Fruit fly (Drosophila melanogaster): ENCODE data around the gene CG5388.

Gene CG5388

DNA sequence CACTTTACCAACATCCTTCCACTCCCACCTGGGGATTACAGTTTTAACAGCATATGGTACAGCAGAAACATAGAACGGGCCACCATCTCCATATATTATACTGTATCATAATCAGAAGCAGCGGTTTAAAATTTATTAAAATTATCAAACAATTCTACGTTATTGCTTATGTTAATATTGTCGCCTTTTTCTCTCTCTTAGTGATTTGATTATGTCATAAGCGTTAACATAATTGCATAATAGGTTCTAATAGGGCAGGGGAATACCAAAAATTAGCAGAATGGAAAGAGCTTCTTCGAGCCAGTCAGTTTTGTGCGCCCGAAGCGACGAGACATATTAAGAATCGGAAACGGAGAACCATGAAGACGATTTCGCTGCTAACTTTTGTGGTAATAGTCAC lies 8.4 kb downstream of the CG5388 start, which contains the start of gene CG13862:
Gene CG13862 (plus strand): TSS at position 301 of the 400 bp plus-strand sequence.
- no peak for TF ChIP-seq CG16779 (tag; optimal IDR thresholded peaks at IDR 0.05)
- TF ChIP-seq CG6163 (GFP tag; IDR thresholded peaks at IDR 0.05), result no peak
- TF ChIP-seq Eip75B (GFP tag; optimal IDR thresholded peaks at IDR 0.05), result no peak
- no peak for TF ChIP-seq CG9139 (GFP tag; optimal IDR thresholded peaks at IDR 0.05)
- TF ChIP-seq Met (GFP tag; optimal IDR thresholded peaks at IDR 0.05), result no peak
- no peak for TF ChIP-seq CG3032 (tag; optimal IDR thresholded peaks at IDR 0.05)
- TF ChIP-seq CG11762 (GFP tag; optimal IDR thresholded peaks at IDR 0.05; ENCODE audit: insufficient read depth), result no peak
- no peak for TF ChIP-seq CG34406 (GFP tag; optimal IDR thresholded peaks at IDR 0.05)
- TF ChIP-seq CG6808 (GFP tag; optimal IDR thresholded peaks at IDR 0.05), result no peak
- TF ChIP-seq dsx (GFP tag; optimal IDR thresholded peaks at IDR 0.05; ENCODE audit: poor library complexity, severe bottlenecking), result no peak
- TF ChIP-seq Ets21C (GFP tag; optimal IDR thresholded peaks at IDR 0.05), result no peak
- no peak for TF ChIP-seq CG3919 (GFP tag; optimal IDR thresholded peaks at IDR 0.05)

dm6 chr3R:22330512-22331119 lies 9.5 kb downstream of the CG5388 start, which contains the start of gene CG33721:
Gene CG33721, plus strand, starts transcription at chr3R:22331069.
- TF ChIP-seq CG34406 (GFP tag; optimal IDR thresholded peaks at IDR 0.05) (no peak), eg (GFP tag; IDR thresholded peaks at IDR 0.05) (no peak), CG3919 (GFP tag; optimal IDR thresholded peaks at IDR 0.05) (no peak), CG32006 (GFP tag; optimal IDR thresholded peaks at IDR 0.05) (no peak), Hr4 (GFP tag; optimal IDR thresholded peaks at IDR 0.05) (no peak), Eip78C (GFP tag) (peak; percentile 1), svp (GFP tag) (no peak), esn (GFP tag; optimal IDR thresholded peaks at IDR 0.05) (no peak), CG8632 (GFP tag; optimal IDR thresholded peaks at IDR 0.05) (no peak)

- no peak for TF ChIP-seq Lpt (GFP tag; optimal IDR thresholded peaks at IDR 0.05)
- peak; percentile 2 for TF ChIP-seq Blimp-1 (GFP tag; optimal IDR thresholded peaks at IDR 0.05)
- no peak for TF ChIP-seq CG11294 (GFP tag; IDR thresholded peaks at IDR 0.05)
- TF ChIP-seq esn (GFP tag; optimal IDR thresholded peaks at IDR 0.05), result peak; percentile 37
- peak; percentile 4 for TF ChIP-seq CG31627 (GFP tag; optimal IDR thresholded peaks at IDR 0.05)
- TF ChIP-seq Hr4 (GFP tag; optimal IDR thresholded peaks at IDR 0.05), result no peak
- TF ChIP-seq topi (GFP tag; optimal IDR thresholded peaks at IDR 0.05), result peak; percentile 40
- no peak for TF ChIP-seq spab (GFP tag; optimal IDR thresholded peaks at IDR 0.05)
- TF ChIP-seq svp (GFP tag), result peak; percentile 80
- peak; percentile 38 for TF ChIP-seq CG6792 (GFP tag; optimal IDR thresholded peaks at IDR 0.05)
- peak; percentile 6 for TF ChIP-seq Eip75B (GFP tag; optimal IDR thresholded peaks at IDR 0.05)
- TF ChIP-seq Eip93F (GFP tag; optimal IDR thresholded peaks at IDR 0.05), result no peak
- peak; percentile 31 for TF ChIP-seq CG3919 (GFP tag; optimal IDR thresholded peaks at IDR 0.05)
- no peak for TF ChIP-seq dsx (GFP tag; optimal IDR thresholded peaks at IDR 0.05; ENCODE audit: poor library complexity, severe bottlenecking)
- TF ChIP-seq CG8119 (GFP tag; IDR thresholded peaks at IDR 0.05), result no peak
- no peak for TF ChIP-seq Ets21C (GFP tag; optimal IDR thresholded peaks at IDR 0.05)
- TF ChIP-seq Sox15 (GFP tag; optimal IDR thresholded peaks at IDR 0.05), result no peak
- peak; percentile 20 for TF ChIP-seq CG32006 (GFP tag; optimal IDR thresholded peaks at IDR 0.05)
- peak; percentile 35 for TF ChIP-seq pdm3 (GFP tag; optimal IDR thresholded peaks at IDR 0.05)
- TF ChIP-seq cyc (GFP tag; optimal IDR thresholded peaks at IDR 0.05), result peak; percentile 9
- TF ChIP-seq CG34406 (GFP tag; optimal IDR thresholded peaks at IDR 0.05), result peak; percentile 43
- TF ChIP-seq fd85E (GFP tag; optimal IDR thresholded peaks at IDR 0.05), result no peak
- no peak for TF ChIP-seq CG3032 (tag; optimal IDR thresholded peaks at IDR 0.05)
- peak; percentile 80 for TF ChIP-seq Eip78C (GFP tag)
- peak; percentile 23 for TF ChIP-seq Smox (GFP tag; optimal IDR thresholded peaks at IDR 0.05)
- no peak for TF ChIP-seq CG7368 (GFP tag; optimal IDR thresholded peaks at IDR 0.05)
- no peak for TF ChIP-seq CG4318 (GFP tag; optimal IDR thresholded peaks at IDR 0.05)
- TF ChIP-seq Hr39 (GFP tag; optimal IDR thresholded peaks at IDR 0.05), result no peak
- TF ChIP-seq Hr38 (GFP tag; optimal IDR thresholded peaks at IDR 0.05), result no peak
- peak; percentile 1 for TF ChIP-seq CG10669 (GFP tag; optimal IDR thresholded peaks at IDR 0.05)
- TF ChIP-seq Sox102F (GFP tag; optimal IDR thresholded peaks at IDR 0.05), result peak; percentile 36
- no peak for TF ChIP-seq CG1621 (tag; optimal IDR thresholded peaks at IDR 0.05)
- TF ChIP-seq CG10631 (GFP tag; optimal IDR thresholded peaks at IDR 0.05), result no peak
- no peak for TF ChIP-seq dac (GFP tag; optimal IDR thresholded peaks at IDR 0.05)
- TF ChIP-seq OdsH (GFP tag; optimal IDR thresholded peaks at IDR 0.05), result peak; percentile 17
- TF ChIP-seq net (GFP tag; optimal IDR thresholded peaks at IDR 0.05), result peak; percentile 7
- no peak; the same call in 2 of the 3 replicates for TF ChIP-seq CG6163 (GFP tag; IDR thresholded peaks at IDR 0.05)
- peak; percentile 11 for TF ChIP-seq acj6 (GFP tag; optimal IDR thresholded peaks at IDR 0.05)
Observed at dm6 chr3R:22328665-22329350, 11.3 kb downstream of the CG5388 start, which contains the start of gene CG7080. Gene CG7080, plus strand, starts transcription at chr3R:22329300.

Data from whole organism, prepupa.